Worm (Caenorhabditis elegans) whole organism, young adult: ENCODE data around the gene col-124.

Source experiments
- Y95B8A.8 ChIP-seq: fragments of 200-800 bp; sonication (Bioruptor generic); IDR thresholded peaks from 2 replicates; pipeline ENCODE4 v1.3.6; 2022; ENCODE audit warnings: missing genetic modification reagents, missing genetic modification characterization, missing compliant biosample characterization
- akir-1 ChIP-seq: fragments of 200-800 bp; sonication (Bioruptor generic); optimal IDR thresholded peaks from 2 replicates; lab custom pipeline; 2018; ENCODE audit warnings: mild to moderate bottlenecking, missing genetic modification characterization, moderate library complexity, missing compliant biosample characterization
- dpl-1 ChIP-seq: fragments of 150-350 bp; optimal IDR thresholded peaks from 2 replicates; lab custom pipeline; 2014; ENCODE audit warnings: missing biosample characterization, missing genetic modification reagents, missing genetic modification characterization
- him-1 ChIP-seq: sonication (generic microtip); optimal IDR thresholded peaks from 2 replicates; lab custom pipeline; 2016; ENCODE audit warnings: missing genotype, missing genetic modification reagents, missing genetic modification characterization, missing compliant biosample characterization
- lin-35 ChIP-seq, 3 experiments: fragments of 150-350 bp in 2 of 3; sonication (generic microtip) in 1 of 3; optimal IDR thresholded peaks; 2 replicates each; lab custom pipeline; 2014 to 2018; ENCODE audit warnings: missing biosample characterization in 3 of 3, missing genetic modification characterization in 3 of 3, missing genetic modification reagents in 3 of 3
- madf-6 ChIP-seq: fragments of 200-800 bp; sonication (Bioruptor generic); IDR thresholded peaks from 2 replicates; pipeline ENCODE4 v1.3.6; 2022; ENCODE audit warnings: missing genetic modification reagents, missing genetic modification characterization, missing compliant biosample characterization
- nfya-1 ChIP-seq: sonication (generic microtip); optimal IDR thresholded peaks from 2 replicates; lab custom pipeline; 2017; ENCODE audit warnings: antibody characterized with exemption, missing compliant biosample characterization, missing genetic modification characterization, borderline replicate concordance; ENCODE audit not compliant: insufficient read depth
- pha-4 ChIP-seq: fragments of 150-350 bp; sonication (generic microtip); optimal IDR thresholded peaks from 2 replicates; lab custom pipeline; 2014; ENCODE audit warnings: missing biosample characterization, missing genetic modification reagents, missing genetic modification characterization
- snpc-4 ChIP-seq, 5 experiments: fragments of 150-350 bp in 1 of 5; sonication (generic microtip) in 4 of 5; optimal IDR thresholded peaks; 2 replicates each; lab custom pipeline; 2014 to 2018; ENCODE audit warnings: missing genetic modification characterization in 5 of 5, missing biosample characterization in 3 of 5, antibody characterized with exemption in 2 of 5, mild to moderate bottlenecking in 2 of 5, missing compliant biosample characterization in 2 of 5, missing genotype in 2 of 5, moderate library complexity in 2 of 5, missing genetic modification reagents in 1 of 5
- tlf-1 ChIP-seq: fragments of 200-800 bp; sonication (Bioruptor generic); optimal IDR thresholded peaks from 2 replicates; lab custom pipeline; 2018; ENCODE audit warnings: mild to moderate bottlenecking, missing genetic modification characterization, missing compliant biosample characterization
- unc-62 ChIP-seq: fragments of 150-350 bp; optimal IDR thresholded peaks from 2 replicates; lab custom pipeline; 2014; ENCODE audit warnings: missing biosample characterization, missing genetic modification reagents, missing genetic modification characterization

DNA sequence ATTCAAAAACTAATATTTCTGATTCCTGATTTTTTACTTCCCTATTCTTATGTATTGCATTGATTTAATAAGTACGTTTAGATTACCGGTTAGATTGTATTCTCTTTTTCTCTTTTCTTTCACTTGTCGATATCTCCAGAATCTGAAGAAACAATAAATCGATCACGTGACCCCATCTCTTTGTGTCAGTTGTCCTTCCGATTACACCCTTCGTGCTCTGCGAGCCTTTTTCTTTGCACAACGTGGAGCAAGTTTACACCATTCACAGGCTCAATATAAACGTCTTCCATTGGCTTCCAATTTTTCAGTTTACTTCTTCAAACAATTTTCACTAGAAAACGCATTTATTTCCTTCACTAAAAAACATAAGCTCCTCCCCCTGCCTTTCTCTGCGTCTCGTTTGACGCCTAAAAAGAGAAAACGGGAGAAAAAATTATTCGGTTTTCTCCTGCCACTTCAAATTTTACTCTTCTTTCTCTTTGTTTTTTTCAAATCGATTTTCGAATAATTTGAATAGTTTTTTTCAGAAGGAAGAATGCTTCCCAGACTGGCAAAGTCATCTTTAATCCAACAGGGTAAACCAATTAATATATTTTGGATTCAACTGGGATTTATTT, 36.0 kb upstream of the col-124 start, which contains the start of gene gta-1:
- TF ChIP-seq madf-6 (no peak), akir-1 (no peak), dpl-1 (no peak), pha-4 (tag; lab: Kevin White, UChicago) (no peak), him-1 (tag; lab: Kevin White, UChicago) (no peak), tlf-1 (GFP tag; lab: Kevin White, UChicago) (no peak), snpc-4 (GFP tag; optimal IDR thresholded peaks at IDR 0.05; lab: Kevin White, UChicago) (no peak), snpc-4 (tag; optimal IDR thresholded peaks at IDR 0.05; lab: Kevin White, UChicago) (no peak), unc-62 (GFP tag; lab: Kevin White, UChicago) (no peak), lin-35 (GFP tag; optimal IDR thresholded peaks at IDR 0.05; lab: Kevin White, UChicago) (no peak), nfya-1 (tag; lab: Kevin White, UChicago) (no peak), Y95B8A.8 (no peak)
